Worm (Caenorhabditis elegans): Measurements from ENCODE around the gene F32G8.2.
A peak's percentile ranks its signal among the peaks of the same experiment; 100 is the strongest.

Gene F32G8.2

DNA sequence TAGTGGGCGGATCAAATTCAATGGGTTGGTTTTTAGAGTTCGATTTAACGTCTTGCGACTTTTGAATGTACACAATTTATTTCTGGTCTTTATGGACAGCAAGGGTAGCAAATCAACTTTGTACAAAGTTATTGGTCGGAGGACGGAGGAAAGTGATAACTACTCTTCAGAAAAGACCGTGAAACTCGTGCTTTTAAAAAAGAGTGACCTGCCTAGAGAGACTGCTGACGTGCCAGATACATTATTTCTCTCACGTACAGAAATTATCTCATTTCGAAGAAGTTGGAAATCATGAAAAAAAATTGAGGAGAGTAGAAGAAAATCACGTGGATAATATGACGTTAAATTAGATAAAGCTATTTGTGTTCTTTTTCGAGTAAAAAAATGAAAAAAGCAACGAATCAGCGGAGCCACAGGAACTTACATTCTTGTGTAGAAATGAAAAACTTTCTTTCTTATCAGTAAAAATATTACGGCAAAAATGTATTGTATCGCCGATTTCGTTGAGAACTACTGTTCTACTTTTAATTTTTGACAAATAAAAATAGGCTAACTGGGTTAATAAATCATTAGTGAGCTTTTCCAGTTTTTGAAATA is 13.6 kb upstream of the F32G8.2 start, which contains the start of gene ppm-1.A (continued):
- TF ChIP-seq Y5F2A.4 (GFP tag; optimal IDR thresholded peaks at IDR 0.05) (no peak), D1046.2 (GFP tag; IDR thresholded peaks at IDR 0.05) (no peak), nhr-42 (GFP tag; IDR thresholded peaks at IDR 0.05) (no peak), ZK546.5 (tag; optimal IDR thresholded peaks at IDR 0.05) (no peak), dmd-6 (GFP tag; IDR thresholded peaks at IDR 0.05) (peak; percentile 46), skn-1 (tag; optimal IDR thresholded peaks at IDR 0.05) (no peak), ceh-32 (tag; optimal IDR thresholded peaks at IDR 0.05; ENCODE audit: poor library complexity) (no peak), mdt-29 (GFP tag; IDR thresholded peaks at IDR 0.05) (no peak), ztf-7 (tag; optimal IDR thresholded peaks at IDR 0.05) (no peak), dve-1 (tag; optimal IDR thresholded peaks at IDR 0.05; ENCODE audit: insufficient read depth) (peak; percentile 30), lim-7 (GFP tag; IDR thresholded peaks at IDR 0.05) (no peak), mxl-2 (GFP tag; conservative IDR thresholded peaks at IDR 0.05) (no peak), nhr-77 (tag; optimal IDR thresholded peaks at IDR 0.05) (peak; percentile 54), dmd-8 (GFP tag; IDR thresholded peaks at IDR 0.05) (no peak), mep-1 (tag; optimal IDR thresholded peaks at IDR 0.05) (no peak), egl-27 (tag; optimal IDR thresholded peaks at IDR 0.05) (no peak), Y105C5A.15 (GFP tag; IDR thresholded peaks at IDR 0.05) (no peak), ceh-28 (tag; optimal IDR thresholded peaks at IDR 0.05) (no peak), lin-39 (tag; optimal IDR thresholded peaks at IDR 0.05) (no peak), T26A8.4 (GFP tag; IDR thresholded peaks at IDR 0.05) (no peak), arid-1 (GFP tag; conservative IDR thresholded peaks at IDR 0.05) (no peak), snpc-1.2 (GFP tag; IDR thresholded peaks at IDR 0.05) (no peak), ama-1 (optimal IDR thresholded peaks at IDR 0.05) (peak; percentile 18), vab-7 (GFP tag; IDR thresholded peaks at IDR 0.05) (no peak), duxl-1 (tag; optimal IDR thresholded peaks at IDR 0.05; ENCODE audit: poor library complexity) (no peak), pqm-1 (tag; optimal IDR thresholded peaks at IDR 0.05) (no peak), unc-39 (tag; optimal IDR thresholded peaks at IDR 0.05) (no peak), ces-1 (GFP tag; optimal IDR thresholded peaks at IDR 0.05) (no peak), lin-38 (GFP tag; IDR thresholded peaks at IDR 0.05) (no peak), hlh-11 (tag; optimal IDR thresholded peaks at IDR 0.05) (peak; percentile 35), daf-16 (GFP tag; optimal IDR thresholded peaks at IDR 0.05) (no peak), daf-16 (tag; optimal IDR thresholded peaks at IDR 0.05) (no peak), madf-9 (GFP tag; conservative IDR thresholded peaks at IDR 0.05) (no peak), ceh-44 (GFP tag; IDR thresholded peaks at IDR 0.05) (no peak), fkh-10 (GFP tag; optimal IDR thresholded peaks at IDR 0.05) (no peak), F26F4.8 (GFP tag; conservative IDR thresholded peaks at IDR 0.05) (no peak), F49E8.2 (tag; optimal IDR thresholded peaks at IDR 0.05; ENCODE audit: borderline replicate concordance) (no peak), mdl-1 (tag; optimal IDR thresholded peaks at IDR 0.05) (no peak), nhr-25 (tag; optimal IDR thresholded peaks at IDR 0.05; ENCODE audit: borderline replicate concordance, insufficient read depth) (no peak), nhr-237 (tag; optimal IDR thresholded peaks at IDR 0.05) (no peak), rbr-2 (tag; optimal IDR thresholded peaks at IDR 0.05) (no peak), mxl-3 (GFP tag; optimal IDR thresholded peaks at IDR 0.05) (no peak), zip-11 (GFP tag; IDR thresholded peaks at IDR 0.05) (no peak), hif-1 (tag; optimal IDR thresholded peaks at IDR 0.05) (peak in 1 of 2 experiments; percentile 63), fos-1 (tag; optimal IDR thresholded peaks at IDR 0.05) (no peak), hlh-30 (tag; optimal IDR thresholded peaks at IDR 0.05; ENCODE audit: insufficient read depth) (peak; percentile 82), F10B5.3 (tag; optimal IDR thresholded peaks at IDR 0.05) (no peak), ctbp-1 (GFP tag; IDR thresholded peaks at IDR 0.05) (no peak), nhr-6 (tag; optimal IDR thresholded peaks at IDR 0.05) (no peak), unc-130 (GFP tag; optimal IDR thresholded peaks at IDR 0.05) (no peak), nhr-41 (GFP tag; IDR thresholded peaks at IDR 0.05) (no peak), snpc-4 (tag; optimal IDR thresholded peaks at IDR 0.05) (no peak)
